Worm (Caenorhabditis elegans) whole organism, early embryonic: ENCODE measurements around the gene F09A5.2.

ENCODE experiments used
- B0310.2 ChIP-seq: sonication (generic microtip); optimal IDR thresholded peaks from 2 replicates; lab custom pipeline; 2016; ENCODE audit warnings: mild to moderate bottlenecking, missing genetic modification characterization, missing compliant biosample characterization
- F13C5.2 ChIP-seq: sonication (generic microtip); optimal IDR thresholded peaks from 2 replicates; lab custom pipeline; 2017; ENCODE audit warnings: mild to moderate bottlenecking, missing genetic modification characterization, inconsistent platforms, missing compliant biosample characterization
- aly-1 ChIP-seq: sonication (generic microtip); optimal IDR thresholded peaks from 2 replicates; lab custom pipeline; 2016; ENCODE audit warnings: missing genetic modification characterization, missing compliant biosample characterization
- ama-1 ChIP-seq: fragments of 150-350 bp; optimal IDR thresholded peaks from 2 replicates; lab custom pipeline; 2014
- ceh-13 ChIP-seq: fragments of 200-800 bp; sonication (Bioruptor generic); optimal IDR thresholded peaks from 2 replicates; lab custom pipeline; 2018; ENCODE audit warnings: mild to moderate bottlenecking, missing genetic modification characterization, missing compliant biosample characterization
- ceh-36 ChIP-seq: sonication (generic microtip); optimal IDR thresholded peaks from 2 replicates; lab custom pipeline; 2016; ENCODE audit warnings: missing genetic modification characterization, inconsistent platforms, missing compliant biosample characterization
- ets-7 ChIP-seq: sonication (generic microtip); optimal IDR thresholded peaks from 2 replicates; lab custom pipeline; 2016; ENCODE audit warnings: missing genotype, missing genetic modification characterization, missing compliant biosample characterization
- flt-1 ChIP-seq: fragments of 200-800 bp; sonication (Bioruptor generic); IDR thresholded peaks from 2 replicates; pipeline ENCODE4 v1.3.6; 2022; ENCODE audit warnings: missing genetic modification characterization, missing compliant biosample characterization
- hmbx-1 ChIP-seq: sonication (generic microtip); optimal IDR thresholded peaks from 2 replicates; lab custom pipeline; 2016; ENCODE audit warnings: mild to moderate bottlenecking, missing genetic modification characterization, missing compliant biosample characterization
- hmg-4 ChIP-seq: fragments of 200-800 bp; sonication (Bioruptor generic); optimal IDR thresholded peaks from 2 replicates; lab custom pipeline; 2018; ENCODE audit warnings: mild to moderate bottlenecking, missing genetic modification characterization, missing compliant biosample characterization
- hnd-1 ChIP-seq: sonication (generic microtip); optimal IDR thresholded peaks from 2 replicates; lab custom pipeline; 2016; ENCODE audit warnings: missing genetic modification characterization, missing compliant biosample characterization
- pes-1 ChIP-seq: fragments of 200-800 bp; sonication (Bioruptor generic); IDR thresholded peaks from 2 replicates; pipeline ENCODE4 v1.3.6; 2022; ENCODE audit warnings: missing genetic modification reagents, missing genetic modification characterization, missing compliant biosample characterization
- scrt-1 ChIP-seq: fragments of 200-800 bp; sonication (Bioruptor generic); IDR thresholded peaks from 2 replicates; pipeline ENCODE4 v1.3.6; 2022; ENCODE audit warnings: missing genetic modification characterization, missing compliant biosample characterization
- sea-1 ChIP-seq: fragments of 200-800 bp; sonication (Bioruptor generic); conservative IDR thresholded peaks from 2 replicates; pipeline ENCODE4 v1.3.6; 2022; ENCODE audit warnings: missing genetic modification characterization, missing compliant biosample characterization
- tbx-11 ChIP-seq: fragments of 200-800 bp; sonication (Bioruptor generic); IDR thresholded peaks from 2 replicates; pipeline ENCODE4 v1.3.6; 2022; ENCODE audit warnings: missing genetic modification characterization, missing compliant biosample characterization
- tbx-37 ChIP-seq: fragments of 200-800 bp; sonication (Bioruptor generic); conservative IDR thresholded peaks from 2 replicates; pipeline ENCODE4 v1.3.6; 2022; ENCODE audit warnings: missing genetic modification reagents, missing genetic modification characterization, missing compliant biosample characterization
- tra-4 ChIP-seq: sonication (generic microtip); optimal IDR thresholded peaks from 2 replicates; lab custom pipeline; 2017; ENCODE audit warnings: missing genetic modification characterization, missing compliant biosample characterization

Gene F09A5.2

ce11 chrX:13143236-13143635, 8.3 kb downstream of the F09A5.2 start:
- no peak for TF ChIP-seq ceh-36
- TF ChIP-seq hmg-4 (GFP tag; lab: Kevin White, UChicago), result peak; percentile 80

ce11 chrX:13143762-13144732, 9.1 kb downstream of the F09A5.2 start:
- TF ChIP-seq ets-7 (tag; lab: Kevin White, UChicago) (peak; percentile 11), hmg-4 (GFP tag; lab: Kevin White, UChicago) (peak; percentile 92), pes-1 (GFP tag; lab: Robert Waterston, UW) (peak; percentile 44; the same call in 1 of the 2 replicates), hnd-1 (tag; lab: Kevin White, UChicago) (no peak), scrt-1 (GFP tag; lab: Robert Waterston, UW) (peak; percentile 55; the same call in 1 of the 2 replicates), sea-1 (GFP tag; lab: Robert Waterston, UW) (0 out of 2 replicates have a peak, but pooled peaks have one; percentile 49), B0310.2 (tag; lab: Kevin White, UChicago) (no peak), tbx-37 (0 out of 2 replicates have a peak, but pooled peaks have one; percentile 6), aly-1 (tag; lab: Kevin White, UChicago) (peak; percentile 50), ama-1 (no peak), F13C5.2 (tag; lab: Kevin White, UChicago) (peak; percentile 41), ceh-36 (peak; percentile 3)

- TF ChIP-seq hmg-4 (GFP tag; lab: Kevin White, UChicago) (peak; percentile 89), tra-4 (tag; lab: Kevin White, UChicago) (peak; percentile 68), flt-1 (GFP tag; lab: Robert Waterston, UW) (peak; percentile 40), tbx-11 (GFP tag; lab: Robert Waterston, UW) (no peak), hnd-1 (tag; lab: Kevin White, UChicago) (no peak), pes-1 (GFP tag; lab: Robert Waterston, UW) (peak; percentile 76), tbx-37 (no peak), ceh-36 (peak; percentile 82), scrt-1 (GFP tag; lab: Robert Waterston, UW) (peak; percentile 61; the same call in 1 of the 2 replicates), ets-7 (tag; lab: Kevin White, UChicago) (peak; percentile 26), sea-1 (GFP tag; lab: Robert Waterston, UW) (0 out of 2 replicates have a peak, but pooled peaks have one; percentile 27), ceh-13 (GFP tag; lab: Kevin White, UChicago) (no peak), aly-1 (tag; lab: Kevin White, UChicago) (no peak), B0310.2 (tag; lab: Kevin White, UChicago) (peak; percentile 55), ama-1 (peak; percentile 90), F13C5.2 (tag; lab: Kevin White, UChicago) (peak; percentile 83), hmbx-1 (tag; lab: Kevin White, UChicago) (peak; percentile 13)
Measured at ce11 chrX:13144975-13145618, 10.2 kb downstream of the F09A5.2 start.

DNA sequence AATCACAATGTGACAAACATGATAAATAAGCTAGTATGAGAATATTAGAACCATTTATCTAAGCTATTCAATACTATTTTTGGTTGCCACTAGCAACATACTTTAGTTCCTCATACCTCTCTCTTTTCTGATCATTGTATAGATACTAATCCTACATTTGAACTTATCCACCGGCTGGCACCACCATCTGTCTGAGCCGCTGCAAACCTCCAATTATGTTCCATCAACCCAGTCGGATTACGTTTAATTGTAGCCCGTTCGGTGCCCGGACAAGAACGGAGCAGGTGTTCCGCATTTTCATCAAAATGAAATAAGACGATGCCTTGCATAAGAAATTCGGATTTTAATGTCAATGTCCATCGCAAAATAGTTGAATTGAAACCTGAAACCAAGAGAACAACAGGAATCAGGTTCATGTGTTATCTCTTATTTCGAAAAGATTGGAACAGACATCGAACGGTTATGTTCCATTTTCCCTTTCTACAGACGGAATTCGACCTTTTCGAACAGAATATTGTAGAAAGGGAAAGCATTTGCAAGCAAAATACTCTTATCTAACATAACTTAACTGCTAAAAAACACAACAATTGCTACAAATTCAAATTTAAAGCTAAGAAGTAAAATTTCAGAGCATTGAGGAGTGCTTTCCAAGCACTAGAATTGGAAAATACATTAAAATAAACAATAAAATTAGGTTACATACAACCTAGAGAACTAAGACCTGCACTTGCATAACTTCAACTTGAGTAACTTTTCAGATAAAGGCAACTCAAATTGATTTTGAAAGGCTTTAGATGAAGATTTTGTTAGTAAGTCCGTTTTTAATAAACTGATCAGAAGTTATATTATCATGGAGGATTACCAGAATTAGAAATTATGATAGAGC, 11.3 kb downstream of the F09A5.2 start:
- TF ChIP-seq B0310.2 (tag; lab: Kevin White, UChicago), result no peak
- no peak for TF ChIP-seq tbx-11 (GFP tag; lab: Robert Waterston, UW)
- no peak for TF ChIP-seq hnd-1 (tag; lab: Kevin White, UChicago)
- no peak for TF ChIP-seq ets-7 (tag; lab: Kevin White, UChicago)
- no peak for TF ChIP-seq aly-1 (tag; lab: Kevin White, UChicago)
- peak; percentile 22 for TF ChIP-seq ceh-36
- no peak for TF ChIP-seq hmbx-1 (tag; lab: Kevin White, UChicago)
- no peak for TF ChIP-seq ama-1
- peak; percentile 42 for TF ChIP-seq hmg-4 (GFP tag; lab: Kevin White, UChicago)
- no peak for TF ChIP-seq pes-1 (GFP tag; lab: Robert Waterston, UW)
- no peak for TF ChIP-seq scrt-1 (GFP tag; lab: Robert Waterston, UW)

ce11 chrX:13147105-13147504, 12.2 kb downstream of the F09A5.2 start:
- TF ChIP-seq ets-7 (tag; lab: Kevin White, UChicago) (no peak), hmbx-1 (tag; lab: Kevin White, UChicago) (no peak), hnd-1 (tag; lab: Kevin White, UChicago) (no peak), ama-1 (no peak), tbx-11 (GFP tag; lab: Robert Waterston, UW) (no peak), scrt-1 (GFP tag; lab: Robert Waterston, UW) (no peak), hmg-4 (GFP tag; lab: Kevin White, UChicago) (no peak), flt-1 (GFP tag; lab: Robert Waterston, UW) (no peak), ceh-13 (GFP tag; lab: Kevin White, UChicago) (no peak), B0310.2 (tag; lab: Kevin White, UChicago) (no peak), pes-1 (GFP tag; lab: Robert Waterston, UW) (no peak), sea-1 (GFP tag; lab: Robert Waterston, UW) (no peak), aly-1 (tag; lab: Kevin White, UChicago) (no peak)

DNA sequence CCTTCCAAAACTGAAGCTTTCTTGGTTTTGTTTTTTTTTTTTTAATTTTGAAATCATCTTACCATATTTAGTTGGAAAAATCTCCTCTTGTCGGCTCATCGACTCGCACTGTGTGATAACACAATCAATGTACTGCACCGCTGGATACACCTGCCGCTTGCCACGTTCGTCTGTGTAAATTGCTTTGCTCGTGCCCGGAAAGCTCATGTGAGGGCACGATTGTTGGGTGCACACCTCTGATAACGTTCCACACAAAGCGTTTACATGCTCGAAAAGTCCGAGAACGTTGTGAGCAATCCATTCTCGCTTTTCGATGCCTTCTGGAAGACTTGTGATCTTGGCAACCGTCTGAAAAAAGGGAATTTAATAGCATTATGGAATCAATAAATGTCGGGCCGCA, 19.6 kb downstream of the F09A5.2 start:
- TF ChIP-seq flt-1 (GFP tag; lab: Robert Waterston, UW) (no peak), B0310.2 (tag; lab: Kevin White, UChicago) (no peak), tbx-11 (GFP tag; lab: Robert Waterston, UW) (no peak), sea-1 (GFP tag; lab: Robert Waterston, UW) (no peak), hmg-4 (GFP tag; lab: Kevin White, UChicago) (no peak), scrt-1 (GFP tag; lab: Robert Waterston, UW) (no peak), hnd-1 (tag; lab: Kevin White, UChicago) (no peak), ets-7 (tag; lab: Kevin White, UChicago) (no peak)
